Worm (Caenorhabditis elegans): ENCODE data around the gene sec-10.

ce11 chrIV:7822524-7822923, 40.2 kb upstream of the sec-10 start, which contains the start of gene T14A8.2:
- TF ChIP-seq lin-13 (tag; optimal IDR thresholded peaks at IDR 0.05) (no peak), nhr-76 (tag; optimal IDR thresholded peaks at IDR 0.05) (no peak), pha-4 (tag; optimal IDR thresholded peaks at IDR 0.05) (no peak), unc-39 (tag; optimal IDR thresholded peaks at IDR 0.05) (no peak), lsy-2 (tag; optimal IDR thresholded peaks at IDR 0.05) (no peak), nhr-12 (tag; optimal IDR thresholded peaks at IDR 0.05) (no peak)

Data from whole organism, mixed stage, embryonic.